Worm (Caenorhabditis elegans) whole organism, mixed stage, embryonic: ENCODE measurements around the gene ZC506.1.

ENCODE experiments used
- bed-3 ChIP-seq: fragments of 200-800 bp; sonication (Bioruptor generic); optimal IDR thresholded peaks from 3 replicates; lab custom pipeline; 2018; ENCODE audit warnings: mild to moderate bottlenecking, missing genetic modification characterization, moderate library complexity, missing compliant biosample characterization
- blmp-1 ChIP-seq: fragments of 150-350 bp; optimal IDR thresholded peaks from 2 replicates; lab custom pipeline; 2014; ENCODE audit warnings: missing biosample characterization, missing genetic modification characterization
- ceh-39 ChIP-seq: fragments of 150-350 bp; optimal IDR thresholded peaks from 2 replicates; lab custom pipeline; 2014; ENCODE audit warnings: missing biosample characterization, missing genetic modification characterization
- ceh-83 ChIP-seq: fragments of 200-800 bp; sonication (Bioruptor generic); optimal IDR thresholded peaks from 2 replicates; lab custom pipeline; 2018; ENCODE audit warnings: mild to moderate bottlenecking, missing genetic modification characterization, missing compliant biosample characterization
- ces-1 ChIP-seq: fragments of 150-350 bp; optimal IDR thresholded peaks from 2 replicates; lab custom pipeline; 2014; ENCODE audit warnings: missing biosample characterization, missing genetic modification reagents, missing genetic modification characterization
- cnd-1 ChIP-seq: fragments of 200-800 bp; sonication (Bioruptor generic); optimal IDR thresholded peaks from 2 replicates; lab custom pipeline; 2018; ENCODE audit warnings: mild to moderate bottlenecking, missing genetic modification characterization, missing compliant biosample characterization
- drap-1 ChIP-seq: fragments of 200-800 bp; sonication (Bioruptor generic); optimal IDR thresholded peaks from 3 replicates; lab custom pipeline; 2018; ENCODE audit warnings: mild to moderate bottlenecking, missing genetic modification characterization, missing compliant biosample characterization
- elt-1 ChIP-seq: sonication (generic microtip); optimal IDR thresholded peaks from 2 replicates; lab custom pipeline; 2017; ENCODE audit warnings: missing genetic modification characterization, mild to moderate bottlenecking, missing compliant biosample characterization, antibody characterized with exemption, moderate library complexity, borderline replicate concordance; ENCODE audit not compliant: insufficient read depth
- elt-3 ChIP-seq: fragments of 150-350 bp; optimal IDR thresholded peaks from 2 replicates; lab custom pipeline; 2014; ENCODE audit warnings: missing biosample characterization, missing genetic modification characterization
- flh-1 ChIP-seq: fragments of 200-800 bp; sonication (Bioruptor generic); optimal IDR thresholded peaks from 2 replicates; lab custom pipeline; 2018; ENCODE audit warnings: mild to moderate bottlenecking, missing genetic modification characterization, moderate library complexity, missing compliant biosample characterization
- hlh-1 ChIP-seq: fragments of 150-350 bp; optimal IDR thresholded peaks from 2 replicates; lab custom pipeline; 2014; ENCODE audit warnings: missing biosample characterization, missing genetic modification reagents, missing genetic modification characterization
- lin-13 ChIP-seq: fragments of 150-350 bp; optimal IDR thresholded peaks from 2 replicates; lab custom pipeline; 2014; ENCODE audit warnings: missing biosample characterization, missing genetic modification characterization
- lin-32 ChIP-seq: fragments of 200-800 bp; sonication (Bioruptor generic); optimal IDR thresholded peaks from 2 replicates; lab custom pipeline; 2018; ENCODE audit warnings: mild to moderate bottlenecking, missing genetic modification characterization, missing compliant biosample characterization
- lsy-2 ChIP-seq: fragments of 150-350 bp; optimal IDR thresholded peaks from 2 replicates; lab custom pipeline; 2014; ENCODE audit warnings: missing biosample characterization, missing genetic modification characterization
- mab-5 ChIP-seq: fragments of 150-350 bp; optimal IDR thresholded peaks from 2 replicates; lab custom pipeline; 2014; ENCODE audit warnings: missing biosample characterization, missing genetic modification characterization
- mep-1 ChIP-seq: fragments of 150-350 bp; optimal IDR thresholded peaks from 2 replicates; lab custom pipeline; 2017; ENCODE audit warnings: missing biosample characterization, missing genetic modification reagents, missing genetic modification characterization, inconsistent platforms
- mls-2 ChIP-seq: sonication (generic microtip); optimal IDR thresholded peaks from 2 replicates; lab custom pipeline; 2016; ENCODE audit warnings: mild to moderate bottlenecking, missing genetic modification characterization, moderate library complexity, missing compliant biosample characterization
- nhr-12 ChIP-seq: fragments of 150-350 bp; optimal IDR thresholded peaks from 2 replicates; lab custom pipeline; 2014; ENCODE audit warnings: missing biosample characterization, missing genetic modification characterization
- nhr-2 ChIP-seq: fragments of 150-350 bp; optimal IDR thresholded peaks from 2 replicates; lab custom pipeline; 2014; ENCODE audit warnings: missing biosample characterization, missing genetic modification characterization
- nhr-28 ChIP-seq: fragments of 150-350 bp; optimal IDR thresholded peaks from 2 replicates; lab custom pipeline; 2014; ENCODE audit warnings: missing biosample characterization, missing genetic modification characterization
- nhr-76 ChIP-seq: sonication (generic microtip); optimal IDR thresholded peaks from 2 replicates; lab custom pipeline; 2017; ENCODE audit warnings: missing biosample characterization, missing genetic modification characterization
- pha-4 ChIP-seq: fragments of 150-350 bp; optimal IDR thresholded peaks from 2 replicates; lab custom pipeline; 2018; ENCODE audit warnings: missing biosample characterization, missing genetic modification reagents, missing genetic modification characterization
- sem-2 ChIP-seq: fragments of 200-800 bp; sonication (Bioruptor generic); optimal IDR thresholded peaks from 2 replicates; lab custom pipeline; 2018; ENCODE audit warnings: mild to moderate bottlenecking, missing genetic modification characterization, missing compliant biosample characterization
- snpc-4 ChIP-seq: fragments of 150-350 bp; optimal IDR thresholded peaks from 2 replicates; lab custom pipeline; 2014; ENCODE audit warnings: missing biosample characterization, missing genetic modification characterization
- sptf-1 ChIP-seq: sonication (generic microtip); optimal IDR thresholded peaks from 2 replicates; lab custom pipeline; 2017; ENCODE audit warnings: mild to moderate bottlenecking, missing genetic modification characterization, moderate library complexity, missing compliant biosample characterization
- tbx-8 ChIP-seq: fragments of 200-800 bp; sonication (Bioruptor generic); optimal IDR thresholded peaks from 2 replicates; lab custom pipeline; 2018; ENCODE audit warnings: mild to moderate bottlenecking, missing genetic modification characterization, moderate library complexity, missing compliant biosample characterization
- unc-120 ChIP-seq: sonication (generic microtip); optimal IDR thresholded peaks from 2 replicates; lab custom pipeline; 2017; ENCODE audit warnings: missing genetic modification characterization, missing compliant biosample characterization; ENCODE audit not compliant: poor library complexity, severe bottlenecking
- unc-39 ChIP-seq: fragments of 150-350 bp; optimal IDR thresholded peaks from 2 replicates; lab custom pipeline; 2014; ENCODE audit warnings: missing biosample characterization, missing genetic modification characterization
- unc-62 ChIP-seq: fragments of 150-350 bp; optimal IDR thresholded peaks from 2 replicates; lab custom pipeline; 2014; ENCODE audit warnings: missing biosample characterization, missing genetic modification reagents, missing genetic modification characterization
- ztf-11 ChIP-seq: fragments of 150-350 bp; optimal IDR thresholded peaks from 2 replicates; lab custom pipeline; 2014; ENCODE audit warnings: missing biosample characterization, missing genetic modification characterization

The ZC506.1 gene

ce11 chrX:9948528-9948927 lies 10.2 kb upstream of the ZC506.1 start:
- TF ChIP-seq mep-1 (tag; lab: Kevin White, UChicago) = no peak
- no peak for TF ChIP-seq nhr-28
- TF ChIP-seq pha-4 (tag; lab: Kevin White, UChicago) = no peak
- no peak for TF ChIP-seq ceh-39 (tag; lab: Kevin White, UChicago)
- no peak for TF ChIP-seq lin-13 (tag; lab: Kevin White, UChicago)
- no peak for TF ChIP-seq sptf-1 (tag; lab: Kevin White, UChicago)
- no peak for TF ChIP-seq lin-32 (GFP tag; lab: Kevin White, UChicago)
- TF ChIP-seq ceh-83 (GFP tag; lab: Kevin White, UChicago) = no peak
- TF ChIP-seq nhr-12 (tag; lab: Kevin White, UChicago) = no peak
- TF ChIP-seq unc-39 (tag; lab: Kevin White, UChicago) = no peak
- no peak for TF ChIP-seq cnd-1 (tag; lab: Kevin White, UChicago)
- no peak for TF ChIP-seq elt-3 (tag; lab: Kevin White, UChicago)
- TF ChIP-seq flh-1 (GFP tag; lab: Kevin White, UChicago) = no peak
- TF ChIP-seq mab-5 (tag; lab: Kevin White, UChicago) = no peak
- TF ChIP-seq sem-2 (GFP tag; lab: Kevin White, UChicago) = no peak
- TF ChIP-seq blmp-1 (tag; lab: Kevin White, UChicago) = no peak
- TF ChIP-seq unc-120 = no peak
- TF ChIP-seq snpc-4 (tag; lab: Kevin White, UChicago) = no peak
- no peak for TF ChIP-seq tbx-8 (GFP tag; lab: Kevin White, UChicago)
- no peak for TF ChIP-seq lsy-2 (tag; lab: Kevin White, UChicago)

ce11 chrX:9948963-9949362 lies 9.8 kb upstream of the ZC506.1 start, which contains the start of gene nas-37:
Gene nas-37, minus strand, starts transcription at chrX:9949063.
- no peak for TF ChIP-seq drap-1 (GFP tag; lab: Kevin White, UChicago)
- TF ChIP-seq unc-39 (tag; lab: Kevin White, UChicago) = no peak
- TF ChIP-seq mls-2 (tag; lab: Kevin White, UChicago) = no peak
- no peak for TF ChIP-seq flh-1 (GFP tag; lab: Kevin White, UChicago)
- TF ChIP-seq ztf-11 (tag; lab: Kevin White, UChicago) = no peak
- no peak for TF ChIP-seq ceh-83 (GFP tag; lab: Kevin White, UChicago)
- no peak for TF ChIP-seq unc-62 (GFP tag; lab: Kevin White, UChicago)
- TF ChIP-seq pha-4 (tag; lab: Kevin White, UChicago) = no peak
- TF ChIP-seq elt-3 (tag; lab: Kevin White, UChicago) = no peak
- TF ChIP-seq ceh-39 (tag; lab: Kevin White, UChicago) = no peak

ce11 chrX:9954483-9955041 lies 4.2 kb upstream of the ZC506.1 start, which contains the start of gene cysl-1:
Gene cysl-1, minus strand, starts transcription at chrX:9954533.
- no peak for TF ChIP-seq snpc-4 (tag; lab: Kevin White, UChicago)
- no peak for TF ChIP-seq mab-5 (tag; lab: Kevin White, UChicago)
- TF ChIP-seq cnd-1 (tag; lab: Kevin White, UChicago) = no peak
- TF ChIP-seq elt-3 (tag; lab: Kevin White, UChicago) = no peak
- no peak for TF ChIP-seq lin-13 (tag; lab: Kevin White, UChicago)
- no peak for TF ChIP-seq tbx-8 (GFP tag; lab: Kevin White, UChicago)
- no peak for TF ChIP-seq pha-4 (tag; lab: Kevin White, UChicago)
- peak; percentile 85 for TF ChIP-seq hlh-1 (tag; lab: Kevin White, UChicago)
- no peak for TF ChIP-seq blmp-1 (tag; lab: Kevin White, UChicago)
- TF ChIP-seq nhr-76 = no peak
- TF ChIP-seq unc-62 (GFP tag; lab: Kevin White, UChicago) = peak; percentile 42
- TF ChIP-seq bed-3 (GFP tag; lab: Kevin White, UChicago) = no peak
- TF ChIP-seq lsy-2 (tag; lab: Kevin White, UChicago) = no peak
- TF ChIP-seq ceh-83 (GFP tag; lab: Kevin White, UChicago) = no peak
- peak; percentile 51 for TF ChIP-seq unc-120
- no peak for TF ChIP-seq ztf-11 (tag; lab: Kevin White, UChicago)
- no peak for TF ChIP-seq nhr-2 (tag; lab: Kevin White, UChicago)
- TF ChIP-seq elt-1 (tag; lab: Kevin White, UChicago) = no peak
- TF ChIP-seq ces-1 = no peak
- TF ChIP-seq mls-2 (tag; lab: Kevin White, UChicago) = no peak

ce11 chrX:9956052-9956451 lies 2.7 kb upstream of the ZC506.1 start:
- TF ChIP-seq nhr-2 (tag; lab: Kevin White, UChicago) (no peak), ces-1 (peak; percentile 66)
